Worm (Caenorhabditis elegans): ENCODE results near the gene chil-6.

The chil-6 gene

ce11 chrII:9829108-9829507, 28.6 kb downstream of the chil-6 start, which contains the start of gene ZK938.1:
Gene ZK938.1, plus strand, starts transcription at chrII:9829408.
- no peak for TF ChIP-seq unc-62 (GFP tag; optimal IDR thresholded peaks at IDR 0.05)

DNA sequence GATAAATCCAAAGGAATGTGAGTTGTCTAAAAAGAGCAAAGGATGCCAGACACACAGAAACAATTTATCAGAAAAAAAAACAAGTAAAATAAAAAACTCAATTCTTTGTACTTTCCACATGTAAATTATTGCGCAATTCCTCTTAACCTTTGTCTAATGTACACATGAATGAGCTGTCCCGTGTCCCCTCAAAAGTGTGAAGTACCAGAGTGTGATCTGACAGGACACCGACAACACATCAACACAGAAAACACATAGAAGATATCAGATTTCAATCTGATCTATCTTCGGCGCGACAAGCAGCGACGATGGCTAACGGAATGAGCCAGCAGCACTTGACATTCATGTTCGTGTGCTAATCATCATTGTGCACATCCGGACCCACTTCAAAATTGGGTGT, 29.2 kb downstream of the chil-6 start:
- no peak for TF ChIP-seq unc-62 (GFP tag; optimal IDR thresholded peaks at IDR 0.05)

DNA sequence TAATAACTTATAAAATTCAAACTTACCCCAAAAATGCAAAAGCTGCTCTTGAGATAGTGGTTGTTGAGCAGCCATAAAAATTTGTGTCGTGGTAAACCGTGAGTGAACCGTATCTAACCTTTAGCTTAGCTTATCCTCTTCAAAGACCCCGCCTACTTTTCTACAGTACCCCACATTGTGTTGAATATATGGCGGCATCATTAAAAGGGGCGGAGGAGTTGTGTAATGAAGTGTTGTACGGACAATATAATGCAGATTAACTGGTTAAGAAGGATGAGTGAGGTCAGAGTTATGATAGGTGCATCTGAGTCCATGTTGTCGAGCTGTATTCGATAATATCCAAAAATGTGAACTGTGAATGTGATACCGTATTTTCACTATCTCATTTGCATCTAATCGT, 29.8 kb downstream of the chil-6 start, which contains the start of gene eyg-1:
Gene eyg-1 (minus strand): TSS at position 101 of the 400 bp plus-strand sequence.
- TF ChIP-seq unc-62 (GFP tag; optimal IDR thresholded peaks at IDR 0.05): no peak

DNA sequence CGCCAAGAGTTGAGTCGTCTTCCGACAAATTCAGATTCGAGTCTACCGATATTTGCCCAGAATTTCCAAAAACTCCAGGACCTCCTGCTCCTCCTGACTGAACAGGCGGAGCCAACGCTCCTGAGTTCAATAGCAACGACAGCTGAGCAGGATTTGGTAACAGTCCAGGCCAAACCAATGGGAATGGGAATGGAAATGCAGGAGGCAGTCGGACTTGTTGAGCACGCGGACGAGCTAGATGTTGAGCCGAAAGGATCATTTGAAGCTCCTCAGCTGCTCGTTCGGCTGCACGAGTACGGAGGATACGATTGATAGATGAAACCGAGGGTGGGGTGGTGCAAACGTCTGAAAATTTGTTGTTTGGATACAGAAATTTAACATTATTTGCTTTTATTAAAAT, 30.7 kb downstream of the chil-6 start:
- TF ChIP-seq unc-62 (GFP tag; optimal IDR thresholded peaks at IDR 0.05): no peak

DNA sequence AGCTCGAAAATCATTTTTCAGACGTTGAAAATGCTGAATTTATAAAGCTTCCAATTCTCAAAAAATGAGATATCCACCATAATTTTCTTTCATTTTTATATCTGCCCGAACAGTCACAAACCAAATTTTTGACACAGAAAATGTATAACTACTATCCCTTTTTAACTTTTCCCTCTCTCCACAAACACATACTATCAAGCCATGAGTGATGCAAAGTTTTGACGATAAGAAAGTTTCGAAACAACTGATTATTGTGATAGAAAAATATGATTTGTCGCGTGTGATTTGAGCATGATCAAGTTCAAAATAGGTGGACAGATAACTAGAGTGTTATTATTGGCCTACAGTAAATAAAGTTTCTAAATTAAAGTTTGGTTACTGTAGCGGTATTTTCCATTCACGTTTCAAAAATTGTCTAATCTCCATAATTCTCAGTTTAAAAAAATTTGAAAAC, 50.1 kb downstream of the chil-6 start, which contains the start of gene cyp-13A8:
Gene cyp-13A8 (minus strand): TSS at position 51 of the 454 bp plus-strand sequence.
- TF ChIP-seq unc-62 (GFP tag; optimal IDR thresholded peaks at IDR 0.05): no peak

Measured in whole organism, dauer.